Worm (Caenorhabditis elegans) whole organism, L4 larva: Measurements from ENCODE around the gene acr-8.
A peak's percentile ranks its signal among the peaks of the same experiment; 100 is the strongest.

Experiments used
- F26F4.8 ChIP-seq: fragments of 200-800 bp; sonication (Bioruptor generic); conservative IDR thresholded peaks from 2 replicates; pipeline ENCODE4 v1.3.6; 2022; ENCODE audit warnings: missing genetic modification characterization, missing compliant biosample characterization
- F37D6.2 ChIP-seq: sonication (generic microtip); optimal IDR thresholded peaks from 2 replicates; lab custom pipeline; 2016; ENCODE audit warnings: mild to moderate bottlenecking, missing genetic modification characterization, missing compliant biosample characterization
- R02D3.7 ChIP-seq: fragments of 150-350 bp; sonication (generic microtip); optimal IDR thresholded peaks from 3 replicates; lab custom pipeline; 2014; ENCODE audit warnings: missing biosample characterization, missing genetic modification characterization
- Y105C5A.15 ChIP-seq: fragments of 200-800 bp; sonication (Bioruptor generic); IDR thresholded peaks from 2 replicates; pipeline ENCODE4 v1.3.6; 2022; ENCODE audit warnings: missing genetic modification characterization, missing compliant biosample characterization
- ZK337.2 ChIP-seq: fragments of 200-800 bp; sonication (Bioruptor generic); IDR thresholded peaks from 2 replicates; pipeline ENCODE4 v1.3.6; 2022; ENCODE audit warnings: missing genetic modification reagents, missing genetic modification characterization, missing compliant biosample characterization
- ZK546.5 ChIP-seq, 2 experiments: sonication (generic microtip); optimal IDR thresholded peaks; 2 replicates each; lab custom pipeline; 2017; ENCODE audit warnings: missing biosample characterization in 2 of 2, missing genetic modification characterization in 2 of 2
- aly-2 ChIP-seq: sonication (generic microtip); optimal IDR thresholded peaks from 2 replicates; lab custom pipeline; 2018; ENCODE audit warnings: missing biosample characterization, missing genetic modification characterization
- ama-1 ChIP-seq: fragments of 150-350 bp; optimal IDR thresholded peaks from 2 replicates; lab custom pipeline; 2014; ENCODE audit warnings: inconsistent platforms, mixed read lengths
- ceh-44 ChIP-seq: fragments of 200-800 bp; sonication (Bioruptor generic); IDR thresholded peaks from 2 replicates; pipeline ENCODE4 v1.3.6; 2022; ENCODE audit warnings: missing genetic modification reagents, missing genetic modification characterization, missing compliant biosample characterization
- cey-2 ChIP-seq: sonication (generic microtip); optimal IDR thresholded peaks from 3 replicates; lab custom pipeline; 2017; ENCODE audit warnings: missing genetic modification characterization, mild to moderate bottlenecking, missing compliant biosample characterization, antibody characterized with exemption, borderline replicate concordance; ENCODE audit not compliant: insufficient read depth
- daf-8 ChIP-seq: fragments of 200-800 bp; sonication (Bioruptor generic); IDR thresholded peaks from 2 replicates; pipeline ENCODE4 v1.3.6; 2022; ENCODE audit warnings: missing genetic modification characterization, missing compliant biosample characterization
- dmd-6 ChIP-seq: fragments of 200-800 bp; sonication (Bioruptor generic); IDR thresholded peaks from 2 replicates; pipeline ENCODE4 v1.3.6; 2022; ENCODE audit warnings: missing genetic modification reagents, missing genetic modification characterization, missing compliant biosample characterization
- dmd-9 ChIP-seq: fragments of 200-800 bp; sonication (Bioruptor generic); IDR thresholded peaks from 2 replicates; pipeline ENCODE4 v1.3.6; 2022; ENCODE audit warnings: missing genetic modification reagents, missing genetic modification characterization, missing compliant biosample characterization
- duxl-1 ChIP-seq: sonication (generic microtip); optimal IDR thresholded peaks from 2 replicates; lab custom pipeline; 2016; ENCODE audit warnings: mild to moderate bottlenecking, missing genetic modification characterization, moderate library complexity, missing compliant biosample characterization; ENCODE audit not compliant: poor library complexity
- egl-43 ChIP-seq: fragments of 200-800 bp; sonication (Bioruptor generic); IDR thresholded peaks from 2 replicates; pipeline ENCODE4 v1.3.6; 2022; ENCODE audit warnings: missing genetic modification reagents, missing genetic modification characterization, missing compliant biosample characterization
- fkh-10 ChIP-seq: fragments of 150-350 bp; optimal IDR thresholded peaks from 2 replicates; lab custom pipeline; 2014; ENCODE audit warnings: missing biosample characterization, missing genetic modification reagents, missing genetic modification characterization
- hlh-30 ChIP-seq: sonication (generic microtip); optimal IDR thresholded peaks from 2 replicates; lab custom pipeline; 2017; ENCODE audit warnings: antibody characterized with exemption, mild to moderate bottlenecking, missing genetic modification characterization, missing compliant biosample characterization; ENCODE audit not compliant: insufficient read depth
- jun-1 ChIP-seq: fragments of 150-350 bp; optimal IDR thresholded peaks from 2 replicates; lab custom pipeline; 2014; ENCODE audit warnings: missing biosample characterization, missing genetic modification reagents, missing genetic modification characterization
- lin-1 ChIP-seq: fragments of 200-800 bp; sonication (Bioruptor generic); IDR thresholded peaks from 2 replicates; pipeline ENCODE4 v1.3.6; 2022; ENCODE audit warnings: missing genetic modification reagents, missing genetic modification characterization, missing compliant biosample characterization
- lin-13 ChIP-seq: fragments of 150-350 bp; optimal IDR thresholded peaks from 2 replicates; lab custom pipeline; 2014; ENCODE audit warnings: missing biosample characterization, missing genetic modification reagents, missing genetic modification characterization
- lin-29 ChIP-seq: fragments of 200-800 bp; sonication (Bioruptor generic); IDR thresholded peaks from 2 replicates; pipeline ENCODE4 v1.3.6; 2022; ENCODE audit warnings: missing genetic modification reagents, missing genetic modification characterization, missing compliant biosample characterization
- madf-5 ChIP-seq, 2 experiments: fragments of 200-800 bp; sonication (Bioruptor generic); IDR thresholded peaks; 2 replicates each; pipeline ENCODE4 v1.3.6; 2022; ENCODE audit warnings: missing compliant biosample characterization in 2 of 2, missing genetic modification characterization in 2 of 2
- mdt-29 ChIP-seq: fragments of 200-800 bp; sonication (Bioruptor generic); IDR thresholded peaks from 2 replicates; pipeline ENCODE4 v1.3.6; 2022; ENCODE audit warnings: missing genetic modification reagents, missing genetic modification characterization, missing compliant biosample characterization
- nhr-11 ChIP-seq: fragments of 150-350 bp; optimal IDR thresholded peaks from 2 replicates; lab custom pipeline; 2014; ENCODE audit warnings: missing biosample characterization, missing genetic modification characterization
- nhr-237 ChIP-seq: sonication (generic microtip); optimal IDR thresholded peaks from 2 replicates; lab custom pipeline; 2017; ENCODE audit warnings: missing biosample characterization, missing genetic modification characterization
- nhr-28 ChIP-seq: fragments of 150-350 bp; optimal IDR thresholded peaks from 2 replicates; lab custom pipeline; 2014; ENCODE audit warnings: missing biosample characterization, missing genetic modification characterization
- nhr-41 ChIP-seq: fragments of 200-800 bp; sonication (Bioruptor generic); IDR thresholded peaks from 2 replicates; pipeline ENCODE4 v1.3.6; 2022; ENCODE audit warnings: missing genetic modification reagents, missing genetic modification characterization, missing compliant biosample characterization
- nhr-42 ChIP-seq: fragments of 200-800 bp; sonication (Bioruptor generic); IDR thresholded peaks from 2 replicates; pipeline ENCODE4 v1.3.6; 2022; ENCODE audit warnings: missing genetic modification characterization, missing compliant biosample characterization
- nhr-6 ChIP-seq: fragments of 150-350 bp; optimal IDR thresholded peaks from 2 replicates; lab custom pipeline; 2014; ENCODE audit warnings: missing biosample characterization, missing genetic modification characterization
- nhr-76 ChIP-seq: fragments of 150-350 bp; optimal IDR thresholded peaks from 2 replicates; lab custom pipeline; 2014; ENCODE audit warnings: missing biosample characterization, missing genetic modification characterization
- pha-4 ChIP-seq, 2 experiments: fragments of 150-350 bp in 1 of 2; fragments of 200-800 bp in 1 of 2; sonication (Bioruptor generic) in 1 of 2; IDR thresholded peaks in 1 of 2; optimal IDR thresholded peaks in 1 of 2; 2 replicates each; pipeline versions ENCODE4 v1.3.6 to Lab custom; 2014 to 2022; ENCODE audit warnings: missing genetic modification characterization in 2 of 2, missing genetic modification reagents in 2 of 2, missing biosample characterization in 1 of 2, missing compliant biosample characterization in 1 of 2
- rbr-2 ChIP-seq: sonication (generic microtip); optimal IDR thresholded peaks from 2 replicates; lab custom pipeline; 2016; ENCODE audit warnings: missing genotype, missing genetic modification characterization, missing compliant biosample characterization
- skn-1 ChIP-seq: fragments of 150-350 bp; optimal IDR thresholded peaks from 2 replicates; lab custom pipeline; 2014; ENCODE audit warnings: missing biosample characterization, missing genetic modification characterization
- snpc-4 ChIP-seq: fragments of 150-350 bp; optimal IDR thresholded peaks from 2 replicates; lab custom pipeline; 2014; ENCODE audit warnings: missing biosample characterization, missing genetic modification characterization
- spr-1 ChIP-seq: sonication (generic microtip); optimal IDR thresholded peaks from 2 replicates; lab custom pipeline; 2016; ENCODE audit warnings: mild to moderate bottlenecking, missing genetic modification characterization, missing compliant biosample characterization
- unc-130 ChIP-seq: sonication (generic microtip); optimal IDR thresholded peaks from 2 replicates; lab custom pipeline; 2016; ENCODE audit warnings: missing genetic modification reagents, missing genetic modification characterization, missing compliant biosample characterization
- unc-62 ChIP-seq, 3 experiments: fragments of 150-350 bp in 1 of 3; sonication (generic microtip); optimal IDR thresholded peaks in 2 of 3; peaks in 1 of 3; 1 replicate in 1 of 3; 2 replicates in 2 of 3; lab custom pipeline; 2014 to 2017; ENCODE audit warnings: missing biosample characterization in 3 of 3, missing genetic modification characterization in 3 of 3, missing genetic modification reagents in 3 of 3, missing genotype in 1 of 3
- vab-7 ChIP-seq: fragments of 200-800 bp; sonication (Bioruptor generic); IDR thresholded peaks from 2 replicates; pipeline ENCODE4 v1.3.6; 2022; ENCODE audit warnings: missing genetic modification reagents, missing genetic modification characterization, missing compliant biosample characterization
- zag-1 ChIP-seq: fragments of 150-350 bp; optimal IDR thresholded peaks from 2 replicates; lab custom pipeline; 2014; ENCODE audit warnings: missing biosample characterization, missing genetic modification characterization
- zfp-2 ChIP-seq: sonication (generic microtip); optimal IDR thresholded peaks from 2 replicates; lab custom pipeline; 2016; ENCODE audit warnings: mild to moderate bottlenecking, missing genetic modification characterization, missing compliant biosample characterization
- zfp-3 ChIP-seq: fragments of 200-800 bp; sonication (Bioruptor generic); conservative IDR thresholded peaks from 2 replicates; pipeline ENCODE4 v1.3.6; 2022; ENCODE audit warnings: missing genetic modification reagents, missing genetic modification characterization, missing compliant biosample characterization

The acr-8 gene

DNA sequence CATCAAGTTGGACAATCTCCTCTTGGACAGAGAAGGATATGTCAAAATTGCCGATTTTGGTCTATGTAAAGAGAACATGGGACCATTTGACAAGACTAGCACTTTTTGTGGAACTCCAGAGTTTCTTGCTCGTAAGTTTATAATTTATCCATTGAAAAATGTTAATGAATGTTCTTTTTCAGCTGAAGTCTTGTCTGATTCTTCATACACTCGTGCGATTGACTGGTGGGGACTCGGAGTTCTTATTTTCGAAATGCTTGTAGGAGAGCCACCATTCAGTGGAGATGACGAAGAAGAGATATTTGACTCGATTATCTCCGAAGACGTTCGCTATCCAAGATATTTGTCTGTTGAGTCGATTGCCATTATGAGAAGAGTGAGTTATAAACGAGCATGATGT is 11.4 kb upstream of the acr-8 start:
- no peak for TF ChIP-seq nhr-6
- TF ChIP-seq unc-62 (GFP tag; optimal IDR thresholded peaks at IDR 0.05 in 1 of 2; lab: Kevin White, UChicago): peak in 1 of 2 experiments; percentile 91
- TF ChIP-seq unc-62 (tag; optimal IDR thresholded peaks at IDR 0.05; lab: Kevin White, UChicago): no peak

DNA sequence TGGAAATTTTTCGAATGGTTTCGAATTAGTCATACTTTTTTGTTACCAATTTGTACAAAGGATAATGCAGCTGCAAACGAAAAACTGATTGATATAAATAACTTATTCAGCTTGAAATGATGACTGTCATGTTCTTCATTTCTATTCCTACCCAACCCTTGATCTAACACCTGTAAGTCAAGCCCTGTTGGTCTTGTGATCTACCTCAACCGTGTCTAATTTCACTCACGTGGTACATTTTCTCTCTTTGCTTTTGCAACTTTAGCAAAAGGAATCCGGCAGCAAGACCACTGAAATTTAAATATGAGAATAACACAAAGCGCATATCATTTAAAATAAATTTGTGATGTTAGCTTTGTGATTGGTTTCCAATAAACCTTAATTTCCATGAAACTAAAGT is 8.5 kb upstream of the acr-8 start:
- TF ChIP-seq unc-62 (GFP tag; optimal IDR thresholded peaks at IDR 0.05 in 1 of 2; lab: Kevin White, UChicago) (peak in 1 of 2 experiments; percentile 98), unc-62 (tag; optimal IDR thresholded peaks at IDR 0.05; lab: Kevin White, UChicago) (no peak), lin-13 (GFP tag; lab: Kevin White, UChicago) (no peak)
- TF ChIP-seq, all 104 proteins: peak for 1

DNA sequence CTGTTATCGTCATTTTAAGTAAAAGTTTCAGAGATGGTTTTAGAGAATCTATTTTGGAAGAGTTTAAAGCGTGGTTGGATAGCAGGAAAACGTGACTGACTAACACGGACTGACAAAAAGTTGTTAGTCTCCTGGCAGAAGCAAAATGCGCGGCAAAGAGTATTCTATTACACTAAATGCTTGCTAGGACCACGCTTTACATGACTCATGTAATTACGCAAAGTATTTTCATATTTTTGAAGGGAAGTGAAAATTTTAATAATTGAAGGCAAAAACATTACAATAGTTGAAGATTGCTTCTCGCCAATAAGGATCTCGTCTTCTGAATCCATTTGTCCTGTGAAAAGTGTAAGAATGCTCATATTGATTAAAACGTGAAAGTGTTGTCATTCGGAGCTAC is 6.3 kb upstream of the acr-8 start, which contains the start of gene gur-3:
gur-3 (minus strand) TSS at position 101 of the 400 bp plus-strand sequence.
- no peak for TF ChIP-seq rbr-2 (tag; lab: Kevin White, UChicago)
- no peak for TF ChIP-seq zag-1 (tag; lab: Kevin White, UChicago)
- TF ChIP-seq nhr-11: no peak
- TF ChIP-seq jun-1 (tag; lab: Kevin White, UChicago): no peak
- no peak for TF ChIP-seq nhr-42 (GFP tag; lab: Robert Waterston, UW)
- TF ChIP-seq unc-62 (GFP tag; optimal IDR thresholded peaks at IDR 0.05 in 1 of 2; lab: Kevin White, UChicago): no peak
- no peak for TF ChIP-seq unc-62 (tag; optimal IDR thresholded peaks at IDR 0.05; lab: Kevin White, UChicago)
- no peak for TF ChIP-seq F26F4.8 (GFP tag; lab: Robert Waterston, UW)
- TF ChIP-seq daf-8 (GFP tag; lab: Robert Waterston, UW): no peak
- TF ChIP-seq Y105C5A.15: no peak
- no peak for TF ChIP-seq zfp-3 (GFP tag; lab: Robert Waterston, UW)
- no peak for TF ChIP-seq pha-4 (GFP tag; IDR thresholded peaks at IDR 0.05; lab: Robert Waterston, UW)
- no peak for TF ChIP-seq pha-4 (tag; optimal IDR thresholded peaks at IDR 0.05; lab: Kevin White, UChicago)
- TF ChIP-seq mdt-29: no peak
- TF ChIP-seq, all 104 proteins: peak for 0

DNA sequence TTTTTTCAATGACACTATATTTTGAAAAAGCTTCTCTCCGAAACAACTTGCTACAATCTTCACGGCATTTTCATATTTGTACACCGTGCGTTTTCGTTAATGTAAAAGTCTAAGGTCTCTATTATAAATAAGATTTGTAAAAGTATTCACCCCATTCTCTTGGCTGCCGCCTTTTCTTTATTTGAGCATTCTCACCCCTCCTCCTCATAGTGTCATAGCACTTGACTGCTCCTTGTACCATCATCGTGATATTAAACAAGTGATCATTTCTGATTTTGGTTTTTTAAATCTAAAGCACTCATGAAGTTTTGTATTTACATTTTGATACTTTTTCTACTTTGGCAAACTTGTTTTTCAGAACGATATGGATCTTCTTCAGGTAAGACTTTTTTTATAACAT is 5.7 kb upstream of the acr-8 start, which contains the start of gene ZC504.1:
ZC504.1 (plus strand) TSS at position 301 of the 400 bp plus-strand sequence.
- TF ChIP-seq dmd-9 (GFP tag; lab: Robert Waterston, UW): no peak
- no peak for TF ChIP-seq ZK546.5 (tag; optimal IDR thresholded peaks at IDR 0.05; lab: Kevin White, UChicago)
- no peak for TF ChIP-seq jun-1 (tag; lab: Kevin White, UChicago)
- no peak for TF ChIP-seq cey-2
- no peak for TF ChIP-seq F26F4.8 (GFP tag; lab: Robert Waterston, UW)
- no peak for TF ChIP-seq ZK337.2
- TF ChIP-seq madf-5 (GFP tag; IDR thresholded peaks at IDR 0.05; lab: Robert Waterston, UW): no peak
- TF ChIP-seq lin-1 (GFP tag; lab: Robert Waterston, UW): no peak
- no peak for TF ChIP-seq spr-1 (tag; lab: Kevin White, UChicago)

DNA sequence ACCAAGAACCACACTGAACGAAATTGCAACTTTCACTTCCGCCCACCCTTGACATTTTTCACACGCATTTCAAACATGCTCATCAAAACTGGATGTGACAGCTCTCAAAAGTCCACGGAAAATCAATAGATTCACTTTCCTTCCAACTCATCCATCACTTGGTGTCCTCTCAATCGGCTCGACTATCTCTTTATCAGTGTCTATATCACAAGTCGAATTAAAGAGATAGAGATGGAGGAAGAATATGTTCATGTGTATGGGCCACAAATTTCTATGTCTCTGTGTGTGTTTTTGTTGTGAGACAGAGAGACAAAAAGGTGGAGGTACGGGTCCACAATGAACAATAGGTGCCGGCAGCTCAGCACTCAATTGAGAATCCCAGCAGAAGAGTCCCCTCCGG is 2.0 kb upstream of the acr-8 start:
- no peak for TF ChIP-seq ZK337.2
- TF ChIP-seq fkh-10 (GFP tag; lab: Kevin White, UChicago): no peak
- TF ChIP-seq F37D6.2 (tag; lab: Kevin White, UChicago): no peak
- TF ChIP-seq cey-2: no peak
- no peak for TF ChIP-seq dmd-6 (GFP tag; lab: Robert Waterston, UW)
- no peak for TF ChIP-seq duxl-1 (tag; lab: Kevin White, UChicago)
- TF ChIP-seq egl-43 (GFP tag; lab: Robert Waterston, UW): no peak
- TF ChIP-seq hlh-30 (tag; lab: Kevin White, UChicago): no peak
- no peak for TF ChIP-seq ceh-44
- no peak for TF ChIP-seq vab-7

DNA sequence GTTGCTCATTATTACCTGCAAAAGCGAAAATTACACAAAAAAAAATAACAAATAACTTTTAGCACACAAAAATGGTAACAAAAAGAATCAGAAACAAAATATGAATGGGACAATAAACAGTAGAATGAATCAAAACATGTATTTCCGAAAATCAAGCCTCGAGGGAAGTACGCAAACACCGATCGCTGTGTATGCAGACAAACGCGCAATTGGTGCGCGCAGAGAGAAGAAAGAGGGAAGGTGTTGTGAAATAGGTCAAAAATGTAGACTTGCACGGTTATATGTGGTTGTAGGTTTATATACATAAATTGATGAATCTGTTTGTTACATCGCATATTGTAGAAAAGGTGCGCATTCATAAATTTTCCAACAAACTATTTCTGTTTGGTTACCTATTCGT is 7.2 kb downstream of the acr-8 start, which contains the start of gene cdk-11.2:
cdk-11.2 (minus strand) TSS at position 23 of the 400 bp plus-strand sequence.
- no peak for TF ChIP-seq skn-1 (tag; lab: Kevin White, UChicago)
- TF ChIP-seq fkh-10 (GFP tag; lab: Kevin White, UChicago): peak; percentile 48
- no peak for TF ChIP-seq unc-62 (GFP tag; optimal IDR thresholded peaks at IDR 0.05 in 1 of 2; lab: Kevin White, UChicago)
- no peak for TF ChIP-seq unc-62 (tag; optimal IDR thresholded peaks at IDR 0.05; lab: Kevin White, UChicago)
- no peak for TF ChIP-seq nhr-76
- TF ChIP-seq aly-2: no peak
- TF ChIP-seq zfp-2 (tag; lab: Kevin White, UChicago): no peak
- no peak for TF ChIP-seq zfp-3 (GFP tag; lab: Robert Waterston, UW)
- no peak for TF ChIP-seq unc-130
- no peak for TF ChIP-seq nhr-237 (tag; lab: Kevin White, UChicago)
- TF ChIP-seq lin-29: no peak
- TF ChIP-seq snpc-4: no peak
- TF ChIP-seq nhr-28 (tag; lab: Kevin White, UChicago): peak; percentile 77
- no peak for TF ChIP-seq nhr-41 (GFP tag; lab: Robert Waterston, UW)
- TF ChIP-seq pha-4 (GFP tag; IDR thresholded peaks at IDR 0.05; lab: Robert Waterston, UW): no peak
- peak; percentile 94 for TF ChIP-seq pha-4 (tag; optimal IDR thresholded peaks at IDR 0.05; lab: Kevin White, UChicago)
- TF ChIP-seq ama-1 (lab: Kevin White, UChicago): no peak
- no peak for TF ChIP-seq R02D3.7 (tag; lab: Kevin White, UChicago)
